Worm (Caenorhabditis elegans) whole organism, L1 larva: ENCODE data around the gene F08F8.11.

Experiments used
- aly-2 ChIP-seq: fragments of 150-350 bp; optimal IDR thresholded peaks from 2 replicates; lab custom pipeline; 2014; ENCODE audit warnings: missing biosample characterization, missing genetic modification characterization
- elt-2 ChIP-seq: sonication (generic microtip); optimal IDR thresholded peaks from 2 replicates; lab custom pipeline; 2016; ENCODE audit warnings: missing genetic modification characterization, mild to moderate bottlenecking, inconsistent platforms, missing compliant biosample characterization, missing genetic modification reagents
- fos-1 ChIP-seq: fragments of 150-350 bp; optimal IDR thresholded peaks from 2 replicates; lab custom pipeline; 2014; ENCODE audit warnings: missing biosample characterization, missing genetic modification characterization
- lin-13 ChIP-seq: fragments of 150-350 bp; optimal IDR thresholded peaks from 2 replicates; lab custom pipeline; 2014; ENCODE audit warnings: missing biosample characterization, missing genetic modification reagents, missing genetic modification characterization
- lin-15B ChIP-seq: fragments of 150-350 bp; sonication (generic microtip); optimal IDR thresholded peaks from 3 replicates; lab custom pipeline; 2014; ENCODE audit warnings: missing biosample characterization, missing genetic modification characterization
- nhr-12 ChIP-seq: sonication (generic microtip); optimal IDR thresholded peaks from 2 replicates; lab custom pipeline; 2017; ENCODE audit warnings: missing biosample characterization, missing genetic modification characterization
- snpc-4 ChIP-seq: fragments of 150-350 bp; optimal IDR thresholded peaks from 2 replicates; lab custom pipeline; 2014; ENCODE audit warnings: missing biosample characterization, missing genetic modification characterization
- snu-23 ChIP-seq: sonication (generic microtip); optimal IDR thresholded peaks from 2 replicates; lab custom pipeline; 2016; ENCODE audit warnings: missing genetic modification characterization, missing compliant biosample characterization
- sptf-1 ChIP-seq: fragments of 150-350 bp; optimal IDR thresholded peaks from 2 replicates; lab custom pipeline; 2014; ENCODE audit warnings: missing biosample characterization, missing genetic modification characterization
- unc-30 ChIP-seq: sonication (generic microtip); optimal IDR thresholded peaks from 2 replicates; lab custom pipeline; 2017; ENCODE audit warnings: missing biosample characterization, missing genetic modification characterization

DNA sequence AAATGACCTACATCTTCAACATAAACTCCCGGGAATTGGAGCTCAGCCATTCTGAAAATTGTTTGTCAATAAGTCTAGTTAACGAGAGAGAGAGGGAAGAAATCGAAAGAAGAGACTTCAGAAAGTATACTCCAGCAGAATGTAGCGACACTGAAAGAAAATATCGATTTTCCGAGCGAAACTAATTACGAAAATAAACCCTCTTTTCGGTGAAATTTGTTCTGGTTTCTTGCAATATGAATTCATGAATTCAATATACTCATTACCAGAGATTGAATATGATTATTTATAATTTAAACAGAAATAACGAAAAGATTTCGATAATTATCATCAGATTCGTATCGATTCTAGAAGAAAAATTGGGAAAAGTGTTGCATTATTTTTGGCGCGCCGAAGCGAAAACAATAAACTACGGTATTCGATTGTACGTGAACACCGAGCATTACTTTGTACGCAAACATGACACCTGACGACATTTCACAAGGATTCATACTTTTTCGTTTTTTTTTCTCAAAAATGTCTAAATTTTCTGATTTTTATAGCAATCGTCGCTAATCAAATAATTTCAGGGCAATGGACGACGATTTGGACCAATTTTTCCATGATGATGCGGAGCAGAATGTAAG is 16.0 kb downstream of the F08F8.11 start, which contains the start of the genes hmg-4 and T20B12.3:
- TF ChIP-seq elt-2 (no peak), unc-30 (tag; lab: Kevin White, UChicago) (no peak), snu-23 (peak; percentile 58), fos-1 (no peak), sptf-1 (tag; lab: Kevin White, UChicago) (no peak), lin-15B (tag; lab: Kevin White, UChicago) (peak; percentile 18), aly-2 (tag; lab: Kevin White, UChicago) (no peak), snpc-4 (tag; lab: Kevin White, UChicago) (no peak), lin-13 (GFP tag; lab: Kevin White, UChicago) (no peak), nhr-12 (tag; lab: Kevin White, UChicago) (no peak)
